Worm (Caenorhabditis elegans) whole organism, midembryonic: ENCODE measurements around the gene rps-28.

Experiments
- T22C8.4 ChIP-seq: fragments of 200-800 bp; sonication (Bioruptor generic); IDR thresholded peaks from 2 replicates; pipeline ENCODE4 v1.3.6; 2022; ENCODE audit warnings: missing genetic modification characterization, missing compliant biosample characterization
- cog-1 ChIP-seq: sonication (generic microtip); optimal IDR thresholded peaks from 2 replicates; lab custom pipeline; 2016; ENCODE audit warnings: missing genetic modification characterization, missing compliant biosample characterization
- flt-1 ChIP-seq: fragments of 200-800 bp; sonication (Bioruptor generic); IDR thresholded peaks from 2 replicates; pipeline ENCODE4 v1.3.6; 2022; ENCODE audit warnings: missing genetic modification characterization, missing compliant biosample characterization
- klf-2 ChIP-seq: fragments of 200-800 bp; sonication (Bioruptor generic); conservative IDR thresholded peaks from 2 replicates; pipeline ENCODE4 v1.3.6; 2022; ENCODE audit warnings: missing genetic modification reagents, missing genetic modification characterization, missing compliant biosample characterization
- med-1 ChIP-seq: sonication (generic microtip); optimal IDR thresholded peaks from 2 replicates; lab custom pipeline; 2017; ENCODE audit warnings: missing genetic modification characterization, mild to moderate bottlenecking, missing compliant biosample characterization, antibody characterized with exemption, missing genetic modification reagents; ENCODE audit not compliant: insufficient read depth
- ref-1 ChIP-seq: fragments of 200-800 bp; sonication (Bioruptor generic); conservative IDR thresholded peaks from 2 replicates; pipeline ENCODE4 v1.3.6; 2022; ENCODE audit warnings: missing genetic modification reagents, missing genetic modification characterization, missing compliant biosample characterization
- tab-1 ChIP-seq: fragments of 200-800 bp; sonication (Bioruptor generic); IDR thresholded peaks from 2 replicates; pipeline ENCODE4 v1.3.6; 2022; ENCODE audit warnings: missing genetic modification characterization, missing compliant biosample characterization
- ztf-23 ChIP-seq: fragments of 200-800 bp; sonication (Bioruptor generic); IDR thresholded peaks from 2 replicates; pipeline ENCODE4 v1.3.6; 2022; ENCODE audit warnings: missing genetic modification reagents, missing genetic modification characterization, missing compliant biosample characterization
- ztf-29 ChIP-seq: fragments of 200-800 bp; sonication (Bioruptor generic); IDR thresholded peaks from 2 replicates; pipeline ENCODE4 v1.3.6; 2022; ENCODE audit warnings: missing genetic modification reagents, missing genetic modification characterization, missing compliant biosample characterization

DNA sequence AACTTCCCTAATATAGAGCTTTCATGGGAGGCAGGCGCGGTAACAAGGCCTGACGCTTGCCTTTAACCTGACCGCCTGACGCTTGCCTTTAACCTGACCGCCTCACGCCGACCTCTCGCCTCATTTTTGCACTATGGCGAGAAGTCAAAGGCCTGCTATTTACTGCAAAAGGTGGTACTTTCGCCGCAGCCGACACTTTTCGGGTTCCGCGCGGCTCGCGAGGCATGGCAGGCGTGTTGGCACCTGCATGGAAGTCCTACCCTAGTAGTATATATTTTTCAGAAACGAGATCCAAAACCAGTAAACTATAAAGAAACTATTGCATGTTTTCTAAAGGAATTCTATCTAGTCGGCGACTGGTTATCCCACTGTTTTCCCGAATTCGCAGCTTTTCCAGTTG, 30.8 kb upstream of the rps-28 start:
- TF ChIP-seq T22C8.4 (GFP tag; lab: Robert Waterston, UW) = no peak
- TF ChIP-seq ztf-29 (GFP tag; lab: Robert Waterston, UW) = no peak
- TF ChIP-seq ref-1 (GFP tag; lab: Robert Waterston, UW) = no peak
- TF ChIP-seq flt-1 (GFP tag; lab: Robert Waterston, UW) = no peak
- no peak for TF ChIP-seq med-1
- TF ChIP-seq cog-1 = no peak
- TF ChIP-seq ztf-23 (GFP tag; lab: Robert Waterston, UW) = no peak
- TF ChIP-seq tab-1 (GFP tag; lab: Robert Waterston, UW) = no peak
- no peak for TF ChIP-seq klf-2 (GFP tag; lab: Robert Waterston, UW)
